Fruit fly (Drosophila melanogaster) whole organism, prepupa: ENCODE data around the gene CG34175.

Source experiments
- CG10631 ChIP-seq: fragments of 200-800 bp; sonication (Bioruptor generic); optimal IDR thresholded peaks from 2 replicates; lab custom pipeline; 2016; ENCODE audit warnings: missing biosample characterization, missing genetic modification characterization
- CG11294 ChIP-seq: fragments of 200-800 bp; sonication (Bioruptor generic); IDR thresholded peaks from 2 replicates; pipeline ENCODE4 v1.3.6; 2022; ENCODE audit warnings: missing biosample characterization, missing genetic modification characterization
- CG15336 ChIP-seq: fragments of 200-800 bp; sonication (Bioruptor generic); IDR thresholded peaks from 2 replicates; pipeline ENCODE4 v1.3.6; 2022; ENCODE audit warnings: missing biosample characterization, missing genetic modification characterization
- CG1621 ChIP-seq: fragments of 200-800 bp; sonication (Bioruptor generic); optimal IDR thresholded peaks from 3 replicates; lab custom pipeline; 2018; ENCODE audit warnings: missing biosample characterization, mild to moderate bottlenecking, missing genetic modification characterization
- CG16779 ChIP-seq: fragments of 200-800 bp; sonication (Bioruptor generic); optimal IDR thresholded peaks from 3 replicates; lab custom pipeline; 2017; ENCODE audit warnings: missing biosample characterization, mild to moderate bottlenecking, missing genetic modification characterization
- CG31627 ChIP-seq: fragments of 200-800 bp; sonication (Bioruptor generic); optimal IDR thresholded peaks from 3 replicates; lab custom pipeline; 2016; ENCODE audit warnings: missing biosample characterization, missing genetic modification characterization
- CG32006 ChIP-seq: fragments of 200-800 bp; sonication (Bioruptor generic); optimal IDR thresholded peaks from 3 replicates; lab custom pipeline; 2017; ENCODE audit warnings: missing biosample characterization, mild to moderate bottlenecking, missing genetic modification characterization
- CG3919 ChIP-seq: fragments of 200-800 bp; sonication (Bioruptor generic); optimal IDR thresholded peaks from 3 replicates; lab custom pipeline; 2016; ENCODE audit warnings: missing biosample characterization, missing genetic modification characterization
- CG4318 ChIP-seq: fragments of 200-800 bp; sonication (Bioruptor generic); optimal IDR thresholded peaks from 3 replicates; lab custom pipeline; 2017; ENCODE audit warnings: missing biosample characterization, mild to moderate bottlenecking, missing genetic modification characterization
- CG6163 ChIP-seq: fragments of 200-800 bp; sonication (Bioruptor generic); IDR thresholded peaks from 3 replicates; pipeline ENCODE4 v1.3.6; 2022; ENCODE audit warnings: missing biosample characterization, missing genetic modification characterization
- CG6276 ChIP-seq: fragments of 200-800 bp; sonication (Bioruptor generic); optimal IDR thresholded peaks from 2 replicates; lab custom pipeline; 2017; ENCODE audit warnings: missing biosample characterization, mild to moderate bottlenecking, missing genetic modification characterization
- CG6792 ChIP-seq: fragments of 200-800 bp; sonication (Bioruptor generic); optimal IDR thresholded peaks from 3 replicates; lab custom pipeline; 2016; ENCODE audit warnings: missing biosample characterization, missing genetic modification characterization
- CG6808 ChIP-seq: fragments of 200-800 bp; sonication (Bioruptor generic); optimal IDR thresholded peaks from 3 replicates; lab custom pipeline; 2017; ENCODE audit warnings: missing biosample characterization, missing genetic modification characterization, mild to moderate bottlenecking, moderate library complexity, missing genetic modification reagents
- CG6854 ChIP-seq: fragments of 200-800 bp; sonication (Bioruptor generic); optimal IDR thresholded peaks from 2 replicates; lab custom pipeline; 2017; ENCODE audit warnings: missing biosample characterization, mild to moderate bottlenecking, missing genetic modification characterization
- CG8119 ChIP-seq: fragments of 200-800 bp; sonication (Bioruptor generic); IDR thresholded peaks from 3 replicates; pipeline ENCODE4 v1.3.6; 2022; ENCODE audit warnings: missing biosample characterization, missing genetic modification characterization
- Eip75B ChIP-seq: fragments of 200-800 bp; sonication (Bioruptor generic); optimal IDR thresholded peaks from 3 replicates; lab custom pipeline; 2016; ENCODE audit warnings: missing biosample characterization, missing genetic modification characterization
- Eip78C ChIP-seq: fragments of 200-800 bp; sonication (Bioruptor generic); peaks from one replicate; lab custom pipeline; 2016; ENCODE audit warnings: missing biosample characterization, missing genetic modification characterization
- Eip93F ChIP-seq: fragments of 200-800 bp; sonication (Bioruptor generic); optimal IDR thresholded peaks from 2 replicates; lab custom pipeline; 2016; ENCODE audit warnings: missing biosample characterization, mild to moderate bottlenecking, missing genetic modification characterization
- Ets96B ChIP-seq: fragments of 200-800 bp; optimal IDR thresholded peaks from 2 replicates; lab custom pipeline; 2019; ENCODE audit warnings: missing biosample characterization, mild to moderate bottlenecking, missing genetic modification characterization, moderate library complexity
- Gug ChIP-seq: fragments of 200-800 bp; sonication (Bioruptor generic); IDR thresholded peaks from 2 replicates; pipeline ENCODE4 v1.3.6; 2022; ENCODE audit warnings: missing biosample characterization, missing genetic modification characterization
- Hr38 ChIP-seq: sonication (Bioruptor generic); optimal IDR thresholded peaks from 2 replicates; lab custom pipeline; 2016; ENCODE audit warnings: missing biosample characterization, missing genetic modification characterization
- Hr39 ChIP-seq: fragments of 200-800 bp; sonication (Bioruptor generic); optimal IDR thresholded peaks from 2 replicates; lab custom pipeline; 2016; ENCODE audit warnings: missing biosample characterization, missing genetic modification characterization
- Hr4 ChIP-seq: fragments of 200-800 bp; sonication (Bioruptor generic); optimal IDR thresholded peaks from 3 replicates; lab custom pipeline; 2016; ENCODE audit warnings: missing biosample characterization, missing genetic modification characterization
- OdsH ChIP-seq: fragments of 200-800 bp; sonication (Bioruptor generic); optimal IDR thresholded peaks from 3 replicates; lab custom pipeline; 2016; ENCODE audit warnings: missing biosample characterization, missing genetic modification characterization
- Smox ChIP-seq: fragments of 200-800 bp; sonication (Bioruptor generic); optimal IDR thresholded peaks from 3 replicates; lab custom pipeline; 2016; ENCODE audit warnings: missing biosample characterization, missing genetic modification characterization
- Sox102F ChIP-seq: fragments of 200-800 bp; sonication (Bioruptor generic); optimal IDR thresholded peaks from 2 replicates; lab custom pipeline; 2016; ENCODE audit warnings: missing biosample characterization, mild to moderate bottlenecking, missing genetic modification characterization
- Sox15 ChIP-seq: fragments of 200-800 bp; sonication (Bioruptor generic); optimal IDR thresholded peaks from 3 replicates; lab custom pipeline; 2016; ENCODE audit warnings: missing biosample characterization, missing genetic modification characterization
- achi ChIP-seq: fragments of 200-800 bp; sonication (Bioruptor generic); optimal IDR thresholded peaks from 3 replicates; lab custom pipeline; 2016; ENCODE audit warnings: missing biosample characterization, missing genetic modification characterization
- acj6 ChIP-seq: fragments of 200-800 bp; sonication (Bioruptor generic); optimal IDR thresholded peaks from 3 replicates; lab custom pipeline; 2016; ENCODE audit warnings: missing biosample characterization, missing genetic modification characterization
- cyc ChIP-seq: fragments of 200-800 bp; sonication (Bioruptor generic); optimal IDR thresholded peaks from 3 replicates; lab custom pipeline; 2016; ENCODE audit warnings: missing biosample characterization, missing genetic modification characterization
- dsx ChIP-seq: fragments of 200-800 bp; optimal IDR thresholded peaks from 3 replicates; lab custom pipeline; 2019; ENCODE audit warnings: missing biosample characterization, mild to moderate bottlenecking, missing genetic modification characterization, moderate library complexity; ENCODE audit not compliant: poor library complexity, severe bottlenecking
- eg ChIP-seq: fragments of 200-800 bp; sonication (Bioruptor generic); IDR thresholded peaks from 3 replicates; pipeline ENCODE4 v1.3.6; 2022; ENCODE audit warnings: missing biosample characterization, missing genetic modification characterization
- esn ChIP-seq: fragments of 200-800 bp; sonication (Bioruptor generic); optimal IDR thresholded peaks from 2 replicates; lab custom pipeline; 2016; ENCODE audit warnings: missing biosample characterization, mild to moderate bottlenecking, missing genetic modification characterization, moderate library complexity
- fd85E ChIP-seq: fragments of 200-800 bp; sonication (Bioruptor generic); optimal IDR thresholded peaks from 3 replicates; lab custom pipeline; 2016; ENCODE audit warnings: missing biosample characterization, missing genetic modification characterization
- net ChIP-seq: fragments of 200-800 bp; sonication (Bioruptor generic); optimal IDR thresholded peaks from 3 replicates; lab custom pipeline; 2016; ENCODE audit warnings: missing biosample characterization, missing genetic modification characterization
- pdm3 ChIP-seq: fragments of 200-800 bp; sonication (Bioruptor generic); optimal IDR thresholded peaks from 3 replicates; lab custom pipeline; 2016; ENCODE audit warnings: missing biosample characterization, missing genetic modification characterization
- salr ChIP-seq, 2 experiments: fragments of 200-800 bp; sonication (Bioruptor generic); optimal IDR thresholded peaks; 3 replicates each; lab custom pipeline; 2016 to 2018; ENCODE audit warnings: missing biosample characterization in 2 of 2, missing genetic modification characterization in 2 of 2, mild to moderate bottlenecking in 1 of 2
- spab ChIP-seq: fragments of 200-800 bp; sonication (Bioruptor generic); optimal IDR thresholded peaks from 2 replicates; lab custom pipeline; 2017; ENCODE audit warnings: missing biosample characterization, mild to moderate bottlenecking, missing genetic modification characterization, missing genetic modification reagents
- svp ChIP-seq: fragments of 200-800 bp; sonication (Bioruptor generic); peaks from one replicate; lab custom pipeline; 2016; ENCODE audit warnings: missing biosample characterization, missing genetic modification characterization
- topi ChIP-seq: fragments of 200-800 bp; sonication (Bioruptor generic); optimal IDR thresholded peaks from 3 replicates; lab custom pipeline; 2016; ENCODE audit warnings: missing biosample characterization, missing genetic modification characterization
- vri ChIP-seq: fragments of 200-800 bp; sonication (Bioruptor generic); optimal IDR thresholded peaks from 3 replicates; lab custom pipeline; 2016; ENCODE audit warnings: missing biosample characterization, mild to moderate bottlenecking, missing genetic modification characterization

Gene CG34175

dm6 chr2L:3371776-3372383 lies 25.9 kb upstream of the CG34175 start:
- no peak for TF ChIP-seq CG11294 (GFP tag; lab: Robert Waterston, UW)
- no peak for TF ChIP-seq Eip78C
- peak; percentile 65 for TF ChIP-seq svp
- no peak for TF ChIP-seq CG16779 (tag; lab: Kevin White, UChicago)
- no peak for TF ChIP-seq CG15336 (GFP tag; lab: Robert Waterston, UW)
- no peak for TF ChIP-seq Sox15 (GFP tag; lab: Kevin White, UChicago)
- TF ChIP-seq achi (GFP tag; lab: Kevin White, UChicago), result no peak
- no peak for TF ChIP-seq CG4318 (GFP tag; lab: Kevin White, UChicago)
- no peak for TF ChIP-seq Gug (GFP tag; lab: Robert Waterston, UW)
- no peak for TF ChIP-seq dsx (GFP tag; lab: Kevin White, UChicago)
- peak; percentile 91 for TF ChIP-seq vri
- TF ChIP-seq Eip93F, result peak; percentile 36
- no peak for TF ChIP-seq spab (GFP tag; lab: Kevin White, UChicago)
- no peak for TF ChIP-seq acj6 (GFP tag; lab: Kevin White, UChicago)
- TF ChIP-seq Hr38, result no peak
- TF ChIP-seq CG32006 (GFP tag; lab: Kevin White, UChicago), result peak; percentile 24
- no peak for TF ChIP-seq pdm3 (GFP tag; lab: Kevin White, UChicago)
- no peak for TF ChIP-seq CG6792 (GFP tag; lab: Kevin White, UChicago)

- TF ChIP-seq acj6 (GFP tag; lab: Kevin White, UChicago), result peak; percentile 11
- no peak for TF ChIP-seq Sox15 (GFP tag; lab: Kevin White, UChicago)
- peak; percentile 71 for TF ChIP-seq svp
- peak; percentile 61 for TF ChIP-seq esn (GFP tag; lab: Kevin White, UChicago)
- peak; percentile 69 for TF ChIP-seq eg (GFP tag; lab: Robert Waterston, UW)
- TF ChIP-seq Gug (GFP tag; lab: Robert Waterston, UW), result peak; percentile 26; the same call in 1 of the 2 replicates
- peak; percentile 46 for TF ChIP-seq Hr4 (GFP tag; lab: Kevin White, UChicago)
- TF ChIP-seq Smox (GFP tag; lab: Kevin White, UChicago), result no peak
- TF ChIP-seq CG6276 (GFP tag; lab: Kevin White, UChicago), result peak; percentile 41
- peak; percentile 40 for TF ChIP-seq CG31627 (GFP tag; lab: Kevin White, UChicago)
- peak; percentile 15 for TF ChIP-seq cyc
- peak; percentile 25 for TF ChIP-seq Eip75B (GFP tag; lab: Kevin White, UChicago)
- peak; percentile 50 for TF ChIP-seq CG32006 (GFP tag; lab: Kevin White, UChicago)
- peak; percentile 18 for TF ChIP-seq Hr39 (GFP tag; lab: Kevin White, UChicago)
- no peak for TF ChIP-seq fd85E (GFP tag; lab: Kevin White, UChicago)
- peak; percentile 12 for TF ChIP-seq pdm3 (GFP tag; lab: Kevin White, UChicago)
- TF ChIP-seq CG6808 (GFP tag; lab: Kevin White, UChicago), result peak; percentile 17
- TF ChIP-seq Sox102F (GFP tag; lab: Kevin White, UChicago), result peak; percentile 1
- peak; percentile 73 for TF ChIP-seq Eip78C
- TF ChIP-seq CG6792 (GFP tag; lab: Kevin White, UChicago), result peak; percentile 5
- TF ChIP-seq CG15336 (GFP tag; lab: Robert Waterston, UW), result peak; percentile 60
- peak; percentile 17 for TF ChIP-seq CG4318 (GFP tag; lab: Kevin White, UChicago)
- TF ChIP-seq CG1621 (tag; lab: Kevin White, UChicago), result no peak
- peak; percentile 39 for TF ChIP-seq OdsH (GFP tag; lab: Kevin White, UChicago)
- no peak for TF ChIP-seq vri
- TF ChIP-seq salr (GFP tag; optimal IDR thresholded peaks at IDR 0.05; lab: Kevin White, UChicago), result no peak
- TF ChIP-seq topi (GFP tag; lab: Kevin White, UChicago), result peak; percentile 16
- peak; percentile 13 for TF ChIP-seq achi (GFP tag; lab: Kevin White, UChicago)
- TF ChIP-seq CG6854 (GFP tag; lab: Kevin White, UChicago), result no peak
- TF ChIP-seq CG8119, result no peak
- peak; percentile 24 for TF ChIP-seq net
- TF ChIP-seq CG3919 (GFP tag; lab: Kevin White, UChicago), result peak; percentile 21
- peak; percentile 36 for TF ChIP-seq CG10631
- TF ChIP-seq Ets96B (tag; lab: Kevin White, UChicago), result peak; percentile 31
- TF ChIP-seq CG6163, result peak; percentile 64; the same call in 2 of the 3 replicates
- TF ChIP-seq, all 60 proteins: peak for 27
Measured at dm6 chr2L:3372483-3372929, 25.3 kb upstream of the CG34175 start.
